Worm (Caenorhabditis elegans) whole organism, L4 larva: Measurements from ENCODE around the gene C14B9.8.

ENCODE experiments used
- D1046.2 ChIP-seq: fragments of 200-800 bp; sonication (Bioruptor generic); IDR thresholded peaks from 2 replicates; pipeline ENCODE4 v1.3.6; 2022; ENCODE audit warnings: missing genetic modification characterization, missing compliant biosample characterization
- F49E8.2 ChIP-seq: sonication (generic microtip); optimal IDR thresholded peaks from 2 replicates; lab custom pipeline; 2016; ENCODE audit warnings: missing compliant biosample characterization, mild to moderate bottlenecking, missing genetic modification characterization, borderline replicate concordance
- Y105C5A.15 ChIP-seq: fragments of 200-800 bp; sonication (Bioruptor generic); IDR thresholded peaks from 2 replicates; pipeline ENCODE4 v1.3.6; 2022; ENCODE audit warnings: missing genetic modification characterization, missing compliant biosample characterization
- Y75B8A.6 ChIP-seq: fragments of 200-800 bp; sonication (Bioruptor generic); IDR thresholded peaks from 2 replicates; pipeline ENCODE4 v1.3.6; 2022; ENCODE audit warnings: missing genetic modification reagents, missing genetic modification characterization, missing compliant biosample characterization
- aly-2 ChIP-seq: sonication (generic microtip); optimal IDR thresholded peaks from 2 replicates; lab custom pipeline; 2018; ENCODE audit warnings: missing biosample characterization, missing genetic modification characterization
- ceh-20 ChIP-seq: fragments of 200-800 bp; sonication (Bioruptor generic); IDR thresholded peaks from 2 replicates; pipeline ENCODE4 v1.3.6; 2022; ENCODE audit warnings: missing genetic modification reagents, missing genetic modification characterization, missing compliant biosample characterization
- ceh-32 ChIP-seq: sonication (generic microtip); optimal IDR thresholded peaks from 2 replicates; lab custom pipeline; 2016; ENCODE audit warnings: mild to moderate bottlenecking, missing genetic modification characterization, missing compliant biosample characterization; ENCODE audit not compliant: poor library complexity
- ceh-62 ChIP-seq: sonication (generic microtip); optimal IDR thresholded peaks from 2 replicates; lab custom pipeline; 2017; ENCODE audit warnings: missing biosample characterization, missing genetic modification characterization
- cey-2 ChIP-seq: sonication (generic microtip); optimal IDR thresholded peaks from 3 replicates; lab custom pipeline; 2017; ENCODE audit warnings: missing genetic modification characterization, mild to moderate bottlenecking, missing compliant biosample characterization, antibody characterized with exemption, borderline replicate concordance; ENCODE audit not compliant: insufficient read depth
- ctbp-1 ChIP-seq: fragments of 200-800 bp; sonication (Bioruptor generic); IDR thresholded peaks from 2 replicates; pipeline ENCODE4 v1.3.6; 2022; ENCODE audit warnings: missing genetic modification reagents, missing genetic modification characterization, missing compliant biosample characterization
- daf-16 ChIP-seq, 3 experiments: sonication (generic microtip); optimal IDR thresholded peaks; 2 replicates each; lab custom pipeline; 2016 to 2017; ENCODE audit warnings: missing genetic modification characterization in 3 of 3, missing genetic modification reagents in 3 of 3, mild to moderate bottlenecking in 2 of 3, missing compliant biosample characterization in 2 of 3, missing biosample characterization in 1 of 3, moderate library complexity in 1 of 3
- daf-19 ChIP-seq: fragments of 200-800 bp; sonication (Bioruptor generic); conservative IDR thresholded peaks from 2 replicates; pipeline ENCODE4 v1.3.6; 2022; ENCODE audit warnings: missing genetic modification characterization, missing compliant biosample characterization
- dmd-6 ChIP-seq: fragments of 200-800 bp; sonication (Bioruptor generic); IDR thresholded peaks from 2 replicates; pipeline ENCODE4 v1.3.6; 2022; ENCODE audit warnings: missing genetic modification reagents, missing genetic modification characterization, missing compliant biosample characterization
- dmd-8 ChIP-seq: fragments of 200-800 bp; sonication (Bioruptor generic); IDR thresholded peaks from 2 replicates; pipeline ENCODE4 v1.3.6; 2022; ENCODE audit warnings: missing genetic modification characterization, missing compliant biosample characterization
- dmd-9 ChIP-seq: fragments of 200-800 bp; sonication (Bioruptor generic); IDR thresholded peaks from 2 replicates; pipeline ENCODE4 v1.3.6; 2022; ENCODE audit warnings: missing genetic modification reagents, missing genetic modification characterization, missing compliant biosample characterization
- dpl-1 ChIP-seq: fragments of 150-350 bp; optimal IDR thresholded peaks from 2 replicates; lab custom pipeline; 2014; ENCODE audit warnings: missing biosample characterization, missing genetic modification reagents, missing genetic modification characterization
- egl-27 ChIP-seq: sonication (generic microtip); optimal IDR thresholded peaks from 3 replicates; lab custom pipeline; 2017; ENCODE audit warnings: missing biosample characterization, missing genetic modification reagents, missing genetic modification characterization
- fkh-10 ChIP-seq: fragments of 150-350 bp; optimal IDR thresholded peaks from 2 replicates; lab custom pipeline; 2014; ENCODE audit warnings: missing biosample characterization, missing genetic modification reagents, missing genetic modification characterization
- gei-8 ChIP-seq: fragments of 200-800 bp; sonication (Bioruptor generic); optimal IDR thresholded peaks from 2 replicates; lab custom pipeline; 2018; ENCODE audit warnings: mild to moderate bottlenecking, missing genetic modification characterization, missing compliant biosample characterization
- hif-1 ChIP-seq, 2 experiments: sonication (generic microtip); optimal IDR thresholded peaks; 2 replicates each; lab custom pipeline; 2016 to 2017; ENCODE audit warnings: missing compliant biosample characterization in 2 of 2, missing genetic modification characterization in 2 of 2, missing genetic modification reagents in 2 of 2, missing genotype in 2 of 2, mild to moderate bottlenecking in 1 of 2
- hlh-11 ChIP-seq: fragments of 200-800 bp; sonication (Bioruptor generic); optimal IDR thresholded peaks from 2 replicates; lab custom pipeline; 2018; ENCODE audit warnings: mild to moderate bottlenecking, missing genetic modification characterization, missing compliant biosample characterization
- hmg-1.1 ChIP-seq: fragments of 200-800 bp; sonication (Bioruptor generic); IDR thresholded peaks from 2 replicates; pipeline ENCODE4 v1.3.6; 2022; ENCODE audit warnings: missing genetic modification reagents, missing genetic modification characterization, missing compliant biosample characterization
- lin-13 ChIP-seq: fragments of 150-350 bp; optimal IDR thresholded peaks from 2 replicates; lab custom pipeline; 2014; ENCODE audit warnings: missing biosample characterization, missing genetic modification reagents, missing genetic modification characterization
- lin-29 ChIP-seq: fragments of 200-800 bp; sonication (Bioruptor generic); IDR thresholded peaks from 2 replicates; pipeline ENCODE4 v1.3.6; 2022; ENCODE audit warnings: missing genetic modification reagents, missing genetic modification characterization, missing compliant biosample characterization
- lsy-2 ChIP-seq, 2 experiments: fragments of 150-350 bp in 1 of 2; sonication (generic microtip) in 1 of 2; optimal IDR thresholded peaks; 2 replicates each; lab custom pipeline; 2014 to 2017; ENCODE audit warnings: missing biosample characterization in 2 of 2, missing genetic modification characterization in 2 of 2
- mdl-1 ChIP-seq, 2 experiments: fragments of 150-350 bp in 1 of 2; sonication (generic microtip) in 1 of 2; optimal IDR thresholded peaks; 2 replicates each; lab custom pipeline; 2014 to 2017; ENCODE audit warnings: missing biosample characterization in 2 of 2, missing genetic modification characterization in 2 of 2
- mep-1 ChIP-seq: fragments of 150-350 bp; sonication (generic microtip); optimal IDR thresholded peaks from 3 replicates; lab custom pipeline; 2014; ENCODE audit warnings: missing biosample characterization, missing genetic modification characterization
- mes-2 ChIP-seq: sonication (generic microtip); optimal IDR thresholded peaks from 2 replicates; lab custom pipeline; 2016; ENCODE audit warnings: missing genotype, mild to moderate bottlenecking, missing genetic modification characterization, missing compliant biosample characterization; ENCODE audit not compliant: poor library complexity, severe bottlenecking
- mxl-3 ChIP-seq: fragments of 200-800 bp; sonication (Bioruptor generic); optimal IDR thresholded peaks from 2 replicates; lab custom pipeline; 2018; ENCODE audit warnings: mild to moderate bottlenecking, missing genetic modification characterization, missing compliant biosample characterization
- nhr-11 ChIP-seq: fragments of 150-350 bp; optimal IDR thresholded peaks from 2 replicates; lab custom pipeline; 2014; ENCODE audit warnings: missing biosample characterization, missing genetic modification characterization
- nhr-25 ChIP-seq: sonication (generic microtip); optimal IDR thresholded peaks from 2 replicates; lab custom pipeline; 2017; ENCODE audit warnings: missing genetic modification characterization, mild to moderate bottlenecking, missing compliant biosample characterization, antibody characterized with exemption, moderate library complexity, borderline replicate concordance; ENCODE audit not compliant: insufficient read depth
- nhr-28 ChIP-seq: fragments of 150-350 bp; optimal IDR thresholded peaks from 2 replicates; lab custom pipeline; 2014; ENCODE audit warnings: missing biosample characterization, missing genetic modification characterization
- nhr-42 ChIP-seq: fragments of 200-800 bp; sonication (Bioruptor generic); IDR thresholded peaks from 2 replicates; pipeline ENCODE4 v1.3.6; 2022; ENCODE audit warnings: missing genetic modification characterization, missing compliant biosample characterization
- nhr-48 ChIP-seq: sonication (generic microtip); optimal IDR thresholded peaks from 2 replicates; lab custom pipeline; 2016; ENCODE audit warnings: mild to moderate bottlenecking, missing genetic modification characterization, missing compliant biosample characterization
- nhr-6 ChIP-seq: fragments of 150-350 bp; optimal IDR thresholded peaks from 2 replicates; lab custom pipeline; 2014; ENCODE audit warnings: missing biosample characterization, missing genetic modification characterization
- nhr-76 ChIP-seq: fragments of 150-350 bp; optimal IDR thresholded peaks from 2 replicates; lab custom pipeline; 2014; ENCODE audit warnings: missing biosample characterization, missing genetic modification characterization
- nhr-77 ChIP-seq: fragments of 150-350 bp; optimal IDR thresholded peaks from 2 replicates; lab custom pipeline; 2014; ENCODE audit warnings: missing biosample characterization, missing genetic modification characterization
- rbr-2 ChIP-seq: sonication (generic microtip); optimal IDR thresholded peaks from 2 replicates; lab custom pipeline; 2016; ENCODE audit warnings: missing genotype, missing genetic modification characterization, missing compliant biosample characterization
- sdz-12 ChIP-seq: fragments of 200-800 bp; sonication (Bioruptor generic); optimal IDR thresholded peaks from 2 replicates; lab custom pipeline; 2018; ENCODE audit warnings: mild to moderate bottlenecking, missing genetic modification characterization, missing compliant biosample characterization
- skn-1 ChIP-seq: fragments of 150-350 bp; optimal IDR thresholded peaks from 2 replicates; lab custom pipeline; 2014; ENCODE audit warnings: missing biosample characterization, missing genetic modification characterization
- snpc-4 ChIP-seq: fragments of 150-350 bp; optimal IDR thresholded peaks from 2 replicates; lab custom pipeline; 2014; ENCODE audit warnings: missing biosample characterization, missing genetic modification characterization
- tra-1 ChIP-seq: fragments of 200-800 bp; sonication (Bioruptor generic); IDR thresholded peaks from 2 replicates; pipeline ENCODE4 v1.3.6; 2022; ENCODE audit warnings: missing genetic modification reagents, missing genetic modification characterization, missing compliant biosample characterization
- unc-130 ChIP-seq: sonication (generic microtip); optimal IDR thresholded peaks from 2 replicates; lab custom pipeline; 2016; ENCODE audit warnings: missing genetic modification reagents, missing genetic modification characterization, missing compliant biosample characterization
- unc-39 ChIP-seq: sonication (generic microtip); optimal IDR thresholded peaks from 2 replicates; lab custom pipeline; 2017; ENCODE audit warnings: missing biosample characterization, missing genetic modification characterization
- vab-7 ChIP-seq: fragments of 200-800 bp; sonication (Bioruptor generic); IDR thresholded peaks from 2 replicates; pipeline ENCODE4 v1.3.6; 2022; ENCODE audit warnings: missing genetic modification reagents, missing genetic modification characterization, missing compliant biosample characterization
- zag-1 ChIP-seq: fragments of 150-350 bp; optimal IDR thresholded peaks from 2 replicates; lab custom pipeline; 2014; ENCODE audit warnings: missing biosample characterization, missing genetic modification characterization
- zfp-3 ChIP-seq: fragments of 200-800 bp; sonication (Bioruptor generic); conservative IDR thresholded peaks from 2 replicates; pipeline ENCODE4 v1.3.6; 2022; ENCODE audit warnings: missing genetic modification reagents, missing genetic modification characterization, missing compliant biosample characterization
- zip-11 ChIP-seq: fragments of 200-800 bp; sonication (Bioruptor generic); IDR thresholded peaks from 2 replicates; pipeline ENCODE4 v1.3.6; 2022; ENCODE audit warnings: missing genetic modification characterization, missing compliant biosample characterization
- ztf-11 ChIP-seq: fragments of 150-350 bp; optimal IDR thresholded peaks from 2 replicates; lab custom pipeline; 2014; ENCODE audit warnings: missing biosample characterization, missing genetic modification characterization

C14B9.8 gene

ce11 chrIII:8125234-8125633 is 19.2 kb downstream of the C14B9.8 start (continued):
- TF ChIP-seq ctbp-1 (GFP tag; lab: Robert Waterston, UW) (no peak), daf-19 (GFP tag; lab: Robert Waterston, UW) (no peak), Y105C5A.15 (GFP tag; lab: Robert Waterston, UW) (no peak), nhr-28 (peak; percentile 72), lin-29 (GFP tag; lab: Robert Waterston, UW) (no peak), sdz-12 (GFP tag; lab: Kevin White, UChicago) (no peak), dpl-1 (GFP tag; lab: Kevin White, UChicago) (peak; percentile 19), nhr-77 (no peak), lsy-2 (tag; optimal IDR thresholded peaks at IDR 0.05; lab: Kevin White, UChicago) (peak in 1 of 2 experiments; percentile 79), egl-27 (tag; lab: Kevin White, UChicago) (no peak), nhr-25 (tag; lab: Kevin White, UChicago) (no peak), zag-1 (no peak), nhr-76 (no peak), mxl-3 (GFP tag; lab: Kevin White, UChicago) (no peak), unc-39 (tag; lab: Kevin White, UChicago) (no peak), unc-130 (no peak), tra-1 (GFP tag; lab: Robert Waterston, UW) (no peak), nhr-42 (no peak), cey-2 (tag; lab: Kevin White, UChicago) (peak; percentile 65), skn-1 (no peak), Y75B8A.6 (GFP tag; lab: Robert Waterston, UW) (no peak), hmg-1.1 (GFP tag; lab: Robert Waterston, UW) (peak; percentile 61)

- TF ChIP-seq hif-1 (tag; optimal IDR thresholded peaks at IDR 0.05; lab: Kevin White, UChicago): peak in 1 of 2 experiments; percentile 9
- TF ChIP-seq mdl-1 (tag; optimal IDR thresholded peaks at IDR 0.05; lab: Kevin White, UChicago): peak; percentile 38 to 89
- no peak for TF ChIP-seq ceh-62 (tag; lab: Kevin White, UChicago)
- peak; percentile 36 for TF ChIP-seq nhr-25 (tag; lab: Kevin White, UChicago)
- no peak for TF ChIP-seq ztf-11
- TF ChIP-seq ceh-20 (GFP tag; lab: Robert Waterston, UW): no peak
- no peak for TF ChIP-seq F49E8.2 (tag; lab: Kevin White, UChicago)
- TF ChIP-seq D1046.2 (GFP tag; lab: Robert Waterston, UW): no peak
- TF ChIP-seq unc-39 (tag; lab: Kevin White, UChicago): no peak
- no peak for TF ChIP-seq aly-2 (tag; lab: Kevin White, UChicago)
- TF ChIP-seq nhr-11 (tag; lab: Kevin White, UChicago): peak; percentile 30
- peak; percentile 49 for TF ChIP-seq dmd-6 (GFP tag; lab: Robert Waterston, UW)
- peak; percentile 87 for TF ChIP-seq mep-1 (tag; lab: Kevin White, UChicago)
- peak; percentile 40 for TF ChIP-seq nhr-6 (tag; lab: Kevin White, UChicago)
- no peak for TF ChIP-seq zfp-3 (GFP tag; lab: Robert Waterston, UW)
- peak; percentile 15 for TF ChIP-seq nhr-48 (tag; lab: Kevin White, UChicago)
- TF ChIP-seq hmg-1.1 (GFP tag; lab: Robert Waterston, UW): peak; percentile 53
- no peak for TF ChIP-seq dmd-8 (GFP tag; lab: Robert Waterston, UW)
- peak; percentile 76 for TF ChIP-seq hlh-11
- TF ChIP-seq mes-2 (tag; lab: Kevin White, UChicago): peak; percentile 69
- TF ChIP-seq zip-11 (GFP tag; lab: Robert Waterston, UW): no peak
- no peak for TF ChIP-seq vab-7
- TF ChIP-seq nhr-77: peak; percentile 42
- no peak for TF ChIP-seq snpc-4 (tag; lab: Kevin White, UChicago)
- TF ChIP-seq fkh-10: peak; percentile 44
- TF ChIP-seq lin-29 (GFP tag; lab: Robert Waterston, UW): no peak
- TF ChIP-seq lin-13: peak; percentile 8
- TF ChIP-seq nhr-28: peak; percentile 76
- peak; percentile 58 for TF ChIP-seq gei-8
- no peak for TF ChIP-seq ceh-32 (tag; lab: Kevin White, UChicago)
- TF ChIP-seq daf-16 (GFP tag; optimal IDR thresholded peaks at IDR 0.05; lab: Kevin White, UChicago): no peak
- TF ChIP-seq daf-16 (tag; optimal IDR thresholded peaks at IDR 0.05; lab: Kevin White, UChicago): peak; percentile 49
- no peak for TF ChIP-seq dmd-9 (GFP tag; lab: Robert Waterston, UW)
- TF ChIP-seq rbr-2 (tag; lab: Kevin White, UChicago): peak; percentile 37
- no peak for TF ChIP-seq zag-1
- peak; percentile 63 for TF ChIP-seq mxl-3 (GFP tag; lab: Kevin White, UChicago)
Measured at ce11 chrIII:8124323-8124722, 20.1 kb downstream of the C14B9.8 start.
